Worm (Caenorhabditis elegans): ENCODE data around the gene F57H12.6.

ce11 chrIV:7983728-7984346 is 7.7 kb upstream of the F57H12.6 start:
- TF ChIP-seq lsy-12 (tag; optimal IDR thresholded peaks at IDR 0.05) (peak; percentile 68), pha-4 (tag; optimal IDR thresholded peaks at IDR 0.05) (no peak)

Measured in whole organism, L3 larva.